Fruit fly (Drosophila melanogaster): Measurements from ENCODE around the gene PDCD-5.

DNA sequence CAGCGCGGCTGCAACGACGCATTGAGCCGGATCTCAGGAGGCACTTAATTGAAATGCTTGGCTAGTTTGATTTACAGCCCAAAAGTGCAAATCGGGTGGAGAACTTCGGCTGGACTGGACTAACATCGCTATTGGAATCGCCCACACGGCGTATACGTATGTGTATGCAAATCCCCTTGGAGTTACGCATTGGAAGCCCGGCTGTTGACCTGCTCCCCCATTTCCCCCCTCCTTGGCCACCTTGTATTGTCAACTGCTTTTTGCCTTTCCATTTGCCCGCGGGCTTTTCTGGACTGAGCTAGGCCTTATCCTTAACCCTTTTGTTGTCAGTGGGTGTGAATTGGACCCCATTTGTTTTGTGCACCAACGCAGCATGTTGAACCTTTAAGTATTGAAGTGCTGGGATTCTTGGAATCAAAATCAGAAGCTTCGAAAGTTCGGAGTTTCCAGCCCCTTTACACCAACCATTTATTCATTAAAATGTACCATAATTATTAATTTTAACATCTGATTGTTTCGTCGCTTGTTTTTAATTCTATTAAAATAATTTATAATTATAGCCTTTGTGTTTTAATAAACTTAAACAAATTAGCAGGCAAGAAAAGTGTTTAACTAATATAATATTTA, 43.7 kb upstream of the PDCD-5 start:
- TF ChIP-seq Smox (GFP tag; optimal IDR thresholded peaks at IDR 0.05) (no peak), CG31627 (GFP tag; optimal IDR thresholded peaks at IDR 0.05) (no peak), Sox15 (GFP tag; optimal IDR thresholded peaks at IDR 0.05) (no peak), Hr38 (GFP tag; optimal IDR thresholded peaks at IDR 0.05) (no peak), dsx (GFP tag; optimal IDR thresholded peaks at IDR 0.05; ENCODE audit: poor library complexity, severe bottlenecking) (no peak), Ets96B (tag; optimal IDR thresholded peaks at IDR 0.05) (peak; percentile 37), Lpt (GFP tag; optimal IDR thresholded peaks at IDR 0.05) (no peak), eg (GFP tag; IDR thresholded peaks at IDR 0.05) (no peak), CG8632 (GFP tag; optimal IDR thresholded peaks at IDR 0.05) (no peak)

Measured in whole organism, prepupa.